Fruit fly (Drosophila melanogaster) whole organism, embryonic: ENCODE measurements around the gene upSET.
A peak's percentile ranks its signal among the peaks of the same experiment; 100 is the strongest.

ENCODE experiments used
- Antp ChIP-seq: fragments of 200-800 bp; sonication (Bioruptor generic); optimal IDR thresholded peaks from 3 replicates; lab custom pipeline; 2016; ENCODE audit warnings: missing biosample characterization, missing genetic modification characterization
- Atf6 ChIP-seq: fragments of 200-800 bp; sonication (Bioruptor generic); IDR thresholded peaks from 2 replicates; pipeline ENCODE4 v1.3.6; 2022; ENCODE audit warnings: missing biosample characterization, missing genetic modification characterization
- Awh ChIP-seq: fragments of 200-800 bp; sonication (Bioruptor generic); IDR thresholded peaks from 2 replicates; pipeline ENCODE4, ENCODE4 v1.3.6; 2022; ENCODE audit warnings: missing biosample characterization, missing genetic modification characterization
- CG10267 ChIP-seq: fragments of 200-800 bp; sonication (Bioruptor generic); optimal IDR thresholded peaks from 2 replicates; lab custom pipeline; 2018; ENCODE audit warnings: missing biosample characterization, mild to moderate bottlenecking, missing genetic modification characterization, moderate library complexity
- CG10959 ChIP-seq: fragments of 200-800 bp; sonication (Bioruptor generic); IDR thresholded peaks from 2 replicates; pipeline ENCODE4 v1.3.6; 2022; ENCODE audit warnings: missing biosample characterization, missing genetic modification characterization
- CG11456 ChIP-seq: fragments of 200-800 bp; sonication (Bioruptor generic); IDR thresholded peaks from 3 replicates; pipeline ENCODE4 v1.3.6; 2022; ENCODE audit warnings: missing biosample characterization, missing genetic modification characterization
- CG15479 ChIP-seq: fragments of 200-800 bp; sonication (Bioruptor generic); optimal IDR thresholded peaks from 3 replicates; lab custom pipeline; 2019; ENCODE audit warnings: missing biosample characterization, mild to moderate bottlenecking, missing genetic modification characterization, moderate library complexity
- CG17186 ChIP-seq: fragments of 200-800 bp; sonication (Bioruptor generic); optimal IDR thresholded peaks from 3 replicates; lab custom pipeline; 2017; ENCODE audit warnings: missing biosample characterization, missing genetic modification reagents, missing genetic modification characterization
- CG1792 ChIP-seq: fragments of 200-800 bp; sonication (Bioruptor generic); optimal IDR thresholded peaks from 2 replicates; lab custom pipeline; 2016; ENCODE audit warnings: missing biosample characterization, missing genetic modification characterization
- CG18011 ChIP-seq: fragments of 200-800 bp; sonication (Bioruptor generic); optimal IDR thresholded peaks from 2 replicates; lab custom pipeline; 2017; ENCODE audit warnings: missing biosample characterization, missing genetic modification characterization, mild to moderate bottlenecking, moderate library complexity, missing genotype
- CG18476 ChIP-seq: fragments of 200-800 bp; sonication (Bioruptor generic); optimal IDR thresholded peaks from 2 replicates; lab custom pipeline; 2016; ENCODE audit warnings: missing biosample characterization, mild to moderate bottlenecking, missing genetic modification characterization
- CG2889 ChIP-seq: fragments of 200-800 bp; sonication (Bioruptor generic); IDR thresholded peaks from 3 replicates; pipeline ENCODE4 v1.3.6; 2022; ENCODE audit warnings: missing biosample characterization, missing genetic modification characterization
- CG30431 ChIP-seq: fragments of 200-800 bp; sonication (Bioruptor generic); optimal IDR thresholded peaks from 2 replicates; lab custom pipeline; 2017; ENCODE audit warnings: missing biosample characterization, missing genetic modification characterization
- CG3163 ChIP-seq: fragments of 200-800 bp; sonication (Bioruptor generic); optimal IDR thresholded peaks from 3 replicates; lab custom pipeline; 2016; ENCODE audit warnings: missing biosample characterization, missing genetic modification characterization
- CG34422 ChIP-seq: fragments of 200-800 bp; sonication (Bioruptor generic); IDR thresholded peaks from 3 replicates; pipeline ENCODE4 v1.3.6; 2022; ENCODE audit warnings: missing biosample characterization, missing genetic modification characterization
- CG3995 ChIP-seq: fragments of 200-800 bp; sonication (Bioruptor generic); optimal IDR thresholded peaks from 3 replicates; lab custom pipeline; 2016; ENCODE audit warnings: missing biosample characterization, missing genetic modification characterization
- CG7357 ChIP-seq: fragments of 200-800 bp; sonication (Bioruptor generic); IDR thresholded peaks from 3 replicates; pipeline ENCODE4 v1.3.6; 2022; ENCODE audit warnings: missing biosample characterization, missing genetic modification characterization
- CG7372 ChIP-seq: fragments of 200-800 bp; sonication (Bioruptor generic); IDR thresholded peaks from 2 replicates; pipeline ENCODE4 v1.3.6; 2022; ENCODE audit warnings: missing biosample characterization, missing genetic modification characterization
- CG7556 ChIP-seq: fragments of 200-800 bp; sonication (Bioruptor generic); optimal IDR thresholded peaks from 2 replicates; lab custom pipeline; 2017; ENCODE audit warnings: missing biosample characterization, mild to moderate bottlenecking, missing genetic modification characterization
- CG7963 ChIP-seq: fragments of 200-800 bp; sonication (Bioruptor generic); IDR thresholded peaks from 3 replicates; pipeline ENCODE4 v1.3.6; 2022; ENCODE audit warnings: missing biosample characterization, missing genetic modification characterization; ENCODE audit not compliant: partially characterized antibody
- CG8924 ChIP-seq: fragments of 200-800 bp; optimal IDR thresholded peaks from 3 replicates; lab custom pipeline; 2019; ENCODE audit warnings: missing biosample characterization, mild to moderate bottlenecking, missing genetic modification characterization, moderate library complexity
- CG9817 ChIP-seq: fragments of 200-800 bp; sonication (Bioruptor generic); optimal IDR thresholded peaks from 2 replicates; lab custom pipeline; 2018; ENCODE audit warnings: missing biosample characterization, mild to moderate bottlenecking, missing genetic modification characterization, moderate library complexity
- CTCF ChIP-seq: fragments of 200-800 bp; sonication (Bioruptor generic); optimal IDR thresholded peaks from 2 replicates; lab custom pipeline; 2017; ENCODE audit warnings: missing biosample characterization, mild to moderate bottlenecking, missing genetic modification characterization, moderate library complexity
- D19A ChIP-seq: fragments of 200-800 bp; optimal IDR thresholded peaks from 3 replicates; lab custom pipeline; 2019; ENCODE audit warnings: missing biosample characterization, mild to moderate bottlenecking, missing genetic modification characterization, moderate library complexity
- D19B ChIP-seq: fragments of 200-800 bp; sonication (Bioruptor generic); optimal IDR thresholded peaks from 2 replicates; lab custom pipeline; 2017; ENCODE audit warnings: missing biosample characterization, mild to moderate bottlenecking, missing genetic modification characterization
- Dbx ChIP-seq: fragments of 200-800 bp; sonication (Bioruptor generic); IDR thresholded peaks from 3 replicates; pipeline ENCODE4 v1.3.6; 2022; ENCODE audit warnings: missing biosample characterization, missing genetic modification characterization
- Doc3 ChIP-seq: fragments of 200-800 bp; sonication (Bioruptor generic); IDR thresholded peaks from 3 replicates; pipeline ENCODE4 v1.3.6; 2022; ENCODE audit warnings: missing biosample characterization, missing genetic modification characterization; ENCODE audit not compliant: partially characterized antibody
- Dref ChIP-seq: fragments of 200-800 bp; sonication (Bioruptor generic); IDR thresholded peaks from 2 replicates; pipeline ENCODE4 v1.3.6; 2022; ENCODE audit warnings: missing biosample characterization, missing genetic modification characterization
- Ets97D ChIP-seq: fragments of 200-800 bp; sonication (Bioruptor generic); optimal IDR thresholded peaks from 3 replicates; lab custom pipeline; 2016; ENCODE audit warnings: missing biosample characterization, missing genetic modification characterization
- H2.0 ChIP-seq: fragments of 200-800 bp; sonication (Bioruptor generic); IDR thresholded peaks from 2 replicates; pipeline ENCODE4 v1.3.6; 2022; ENCODE audit warnings: missing biosample characterization, missing genetic modification characterization
- Hr39 ChIP-seq: fragments of >200 bp; optimal IDR thresholded peaks from 2 replicates; lab custom pipeline; 2017
- Kr ChIP-seq: fragments of 200-800 bp; sonication (Bioruptor generic); optimal IDR thresholded peaks from 2 replicates; lab custom pipeline; 2017; ENCODE audit warnings: missing biosample characterization, mild to moderate bottlenecking, missing genetic modification characterization
- Rfx ChIP-seq: fragments of 200-800 bp; sonication (Bioruptor generic); IDR thresholded peaks from 2 replicates; pipeline ENCODE4 v1.3.6; 2022; ENCODE audit warnings: missing biosample characterization, missing genetic modification characterization
- Stat92E ChIP-seq, 3 experiments: fragments of >200 bp in 2 of 3; fragments of 200-800 bp in 1 of 3; sonication (Bioruptor generic) in 1 of 3; optimal IDR thresholded peaks; 2 replicates each; lab custom pipeline; 2017 to 2019; ENCODE audit warnings: missing biosample characterization in 3 of 3, missing genetic modification characterization in 3 of 3, mild to moderate bottlenecking in 1 of 3, moderate library complexity in 1 of 3
- Taf1 ChIP-seq: fragments of 200-800 bp; sonication (Bioruptor generic); IDR thresholded peaks from 2 replicates; pipeline ENCODE4 v1.3.6; 2022; ENCODE audit warnings: missing biosample characterization, missing genetic modification characterization
- aop ChIP-seq: fragments of 200-800 bp; sonication (Bioruptor generic); IDR thresholded peaks from 2 replicates; pipeline ENCODE4 v1.3.6; 2022; ENCODE audit warnings: missing biosample characterization, missing genetic modification characterization
- cato ChIP-seq: fragments of 200-800 bp; sonication (Bioruptor generic); optimal IDR thresholded peaks from 2 replicates; lab custom pipeline; 2016; ENCODE audit warnings: missing biosample characterization, missing genetic modification characterization, borderline replicate concordance
- caup ChIP-seq: fragments of 200-800 bp; sonication (Bioruptor generic); optimal IDR thresholded peaks from 3 replicates; lab custom pipeline; 2017; ENCODE audit warnings: missing biosample characterization, mild to moderate bottlenecking, missing genetic modification characterization, moderate library complexity; ENCODE audit not compliant: severe bottlenecking
- emc ChIP-seq: fragments of 200-800 bp; sonication (Bioruptor generic); optimal IDR thresholded peaks from 2 replicates; lab custom pipeline; 2016; ENCODE audit warnings: missing biosample characterization, missing genetic modification characterization
- gem ChIP-seq: fragments of 200-800 bp; sonication (Bioruptor generic); optimal IDR thresholded peaks from 2 replicates; lab custom pipeline; 2019; ENCODE audit warnings: missing biosample characterization, mild to moderate bottlenecking, missing genetic modification characterization, moderate library complexity
- gro ChIP-seq: fragments of 200-800 bp; sonication (Bioruptor generic); optimal IDR thresholded peaks from 2 replicates; lab custom pipeline; 2016; ENCODE audit warnings: missing biosample characterization, missing genetic modification characterization
- ind ChIP-seq: fragments of 200-800 bp; sonication (Bioruptor generic); optimal IDR thresholded peaks from 3 replicates; lab custom pipeline; 2016; ENCODE audit warnings: missing biosample characterization, missing genetic modification characterization
- lab ChIP-seq: fragments of 200-800 bp; sonication (Bioruptor generic); optimal IDR thresholded peaks from 3 replicates; lab custom pipeline; 2017; ENCODE audit warnings: missing biosample characterization, missing genetic modification characterization, mild to moderate bottlenecking, moderate library complexity, missing genetic modification reagents
- mirr ChIP-seq: fragments of 200-800 bp; sonication (Bioruptor generic); optimal IDR thresholded peaks from 3 replicates; lab custom pipeline; 2018; ENCODE audit warnings: missing biosample characterization, mild to moderate bottlenecking, missing genetic modification characterization
- nau ChIP-seq: fragments of 200-800 bp; sonication (Bioruptor generic); optimal IDR thresholded peaks from 3 replicates; lab custom pipeline; 2017; ENCODE audit warnings: missing biosample characterization, mild to moderate bottlenecking, missing genetic modification characterization, missing genetic modification reagents
- otp ChIP-seq: fragments of 200-800 bp; sonication (Bioruptor generic); IDR thresholded peaks from 3 replicates; pipeline ENCODE4, ENCODE4 v1.3.6; 2022; ENCODE audit warnings: missing biosample characterization, missing genetic modification characterization
- pfk ChIP-seq: fragments of 200-800 bp; sonication (Bioruptor generic); optimal IDR thresholded peaks from 2 replicates; lab custom pipeline; 2018; ENCODE audit warnings: missing biosample characterization, mild to moderate bottlenecking, missing genetic modification characterization, moderate library complexity
- tio ChIP-seq: fragments of 200-800 bp; sonication (Bioruptor generic); optimal IDR thresholded peaks from 2 replicates; lab custom pipeline; 2017; ENCODE audit warnings: missing biosample characterization, missing genetic modification characterization, inconsistent platforms
- tll ChIP-seq, 2 experiments: fragments of 200-800 bp in 1 of 2; fragments of >200 bp in 1 of 2; sonication (Bioruptor generic) in 1 of 2; optimal IDR thresholded peaks; 2 replicates each; lab custom pipeline; 2017 to 2019; ENCODE audit warnings: missing biosample characterization in 2 of 2, missing genetic modification characterization in 2 of 2, mild to moderate bottlenecking in 1 of 2, moderate library complexity in 1 of 2
- trh ChIP-seq: fragments of 200-800 bp; sonication (Bioruptor generic); optimal IDR thresholded peaks from 2 replicates; lab custom pipeline; 2016; ENCODE audit warnings: missing biosample characterization, missing genetic modification characterization
- zf30C ChIP-seq: fragments of 200-800 bp; sonication (Bioruptor generic); optimal IDR thresholded peaks from 3 replicates; lab custom pipeline; 2018; ENCODE audit warnings: missing biosample characterization, mild to moderate bottlenecking, missing genetic modification characterization
- zfh1 ChIP-seq: fragments of 200-800 bp; sonication (Bioruptor generic); IDR thresholded peaks from 3 replicates; pipeline ENCODE4 v1.3.6; 2022; ENCODE audit warnings: missing biosample characterization, missing genetic modification characterization

The upSET gene

dm6 chr3L:14056816-14057215 is 54.9 kb downstream of the upSET start:
- TF ChIP-seq cato (GFP tag; lab: Kevin White, UChicago) (no peak), CG17186 (GFP tag; lab: Kevin White, UChicago) (no peak), trh (GFP tag; lab: Kevin White, UChicago) (no peak), CG8924 (no peak), Atf6 (peak; percentile 19; the same call in 1 of the 2 replicates), D19A (tag; lab: Kevin White, UChicago) (no peak), CG15479 (GFP tag; lab: Kevin White, UChicago) (peak; percentile 70), CG2889 (GFP tag; lab: Robert Waterston, UW) (no peak), emc (GFP tag; lab: Kevin White, UChicago) (no peak), Awh (GFP tag; lab: Robert Waterston, UW) (no peak), CG7372 (GFP tag; lab: Robert Waterston, UW) (no peak), CG18011 (GFP tag; lab: Kevin White, UChicago) (no peak), CG1792 (GFP tag; lab: Kevin White, UChicago) (no peak), otp (GFP tag; lab: Robert Waterston, UW) (0 out of 3 replicates have a peak, but pooled peaks have one; percentile 13), CG7963 (GFP tag; lab: Robert Waterston, UW) (no peak), nau (GFP tag; lab: Kevin White, UChicago) (no peak), CG30431 (no peak), zf30C (GFP tag; lab: Kevin White, UChicago) (no peak), CG3995 (GFP tag; lab: Kevin White, UChicago) (no peak), Stat92E (GFP tag; optimal IDR thresholded peaks at IDR 0.05; lab: Kevin White, UChicago) (no peak), aop (GFP tag; lab: Robert Waterston, UW) (no peak), CG7556 (GFP tag; lab: Kevin White, UChicago) (no peak), caup (GFP tag; lab: Kevin White, UChicago) (no peak), Taf1 (GFP tag; lab: Robert Waterston, UW) (no peak), CG10959 (no peak), ind (GFP tag; lab: Kevin White, UChicago) (no peak), CG11456 (GFP tag; lab: Robert Waterston, UW) (no peak), gem (tag; lab: Kevin White, UChicago) (no peak), CG7357 (GFP tag; lab: Robert Waterston, UW) (no peak), lab (GFP tag; lab: Kevin White, UChicago) (peak; percentile 39), CG10267 (tag; lab: Kevin White, UChicago) (no peak), CG9817 (tag; lab: Kevin White, UChicago) (no peak), Dbx (GFP tag; lab: Robert Waterston, UW) (peak; percentile 33; the same call in 1 of the 3 replicates), mirr (GFP tag; lab: Kevin White, UChicago) (no peak), gro (GFP tag; lab: Kevin White, UChicago) (no peak), CG3163 (GFP tag; lab: Kevin White, UChicago) (no peak), Hr39 (lab: Kevin White, UChicago) (no peak), D19B (GFP tag; lab: Kevin White, UChicago) (peak; percentile 45), pfk (GFP tag; lab: Kevin White, UChicago) (no peak), CG34422 (GFP tag; lab: Robert Waterston, UW) (no peak), Dref (GFP tag; lab: Robert Waterston, UW) (no peak), H2.0 (no peak), Rfx (0 out of 2 replicates have a peak, but pooled peaks have one; percentile 15), Antp (GFP tag; lab: Kevin White, UChicago) (no peak), CTCF (GFP tag; lab: Kevin White, UChicago) (no peak), tio (no peak), Kr (GFP tag; lab: Kevin White, UChicago) (no peak), Doc3 (no peak), CG18476 (GFP tag; lab: Kevin White, UChicago) (no peak), tll (GFP tag; optimal IDR thresholded peaks at IDR 0.05; lab: Kevin White, UChicago) (peak in 1 of 2 experiments; percentile 75), Ets97D (GFP tag; lab: Kevin White, UChicago) (no peak), zfh1 (GFP tag; lab: Robert Waterston, UW) (no peak)
